Fruit fly (Drosophila melanogaster) whole organism, embryonic: ENCODE measurements around the gene BckdhA.
A peak's percentile ranks its signal among the peaks of the same experiment; 100 is the strongest.

ENCODE experiments used
- Abd-B ChIP-seq: fragments of 200-800 bp; sonication (Bioruptor generic); optimal IDR thresholded peaks from 2 replicates; lab custom pipeline; 2018; ENCODE audit warnings: missing biosample characterization, mild to moderate bottlenecking, missing genetic modification characterization, moderate library complexity
- Bdp1 ChIP-seq: fragments of 200-800 bp; sonication (Bioruptor generic); optimal IDR thresholded peaks from 3 replicates; lab custom pipeline; 2016; ENCODE audit warnings: missing biosample characterization, missing genetic modification characterization
- CG10267 ChIP-seq: fragments of 200-800 bp; sonication (Bioruptor generic); optimal IDR thresholded peaks from 2 replicates; lab custom pipeline; 2018; ENCODE audit warnings: missing biosample characterization, mild to moderate bottlenecking, missing genetic modification characterization, moderate library complexity
- CG10321 ChIP-seq: fragments of 200-800 bp; sonication (Bioruptor generic); IDR thresholded peaks from 2 replicates; pipeline ENCODE4 v1.3.6; 2022; ENCODE audit warnings: missing biosample characterization, missing genetic modification characterization
- CG10543 ChIP-seq: fragments of 200-800 bp; sonication (Bioruptor generic); optimal IDR thresholded peaks from 3 replicates; lab custom pipeline; 2017; ENCODE audit warnings: missing biosample characterization, mild to moderate bottlenecking, missing genetic modification characterization, moderate library complexity
- CG11398 ChIP-seq: fragments of 200-800 bp; sonication (Bioruptor generic); optimal IDR thresholded peaks from 2 replicates; lab custom pipeline; 2016; ENCODE audit warnings: missing biosample characterization, missing genetic modification characterization
- CG11504 ChIP-seq: fragments of 200-800 bp; sonication (Bioruptor generic); optimal IDR thresholded peaks from 3 replicates; lab custom pipeline; 2019; ENCODE audit warnings: missing biosample characterization, mild to moderate bottlenecking, missing genetic modification characterization, moderate library complexity
- CG13287 ChIP-seq: fragments of 200-800 bp; sonication (Bioruptor generic); IDR thresholded peaks from 2 replicates; pipeline ENCODE4 v1.3.6; 2022; ENCODE audit warnings: missing biosample characterization, missing genetic modification characterization; ENCODE audit not compliant: partially characterized antibody
- CG15269 ChIP-seq: fragments of 200-800 bp; sonication (Bioruptor generic); optimal IDR thresholded peaks from 2 replicates; lab custom pipeline; 2018; ENCODE audit warnings: missing biosample characterization, mild to moderate bottlenecking, missing genetic modification characterization, moderate library complexity
- CG2129 ChIP-seq: fragments of 200-800 bp; sonication (Bioruptor generic); IDR thresholded peaks from 2 replicates; pipeline ENCODE4 v1.3.6; 2022; ENCODE audit warnings: missing biosample characterization, missing genetic modification characterization; ENCODE audit not compliant: partially characterized antibody
- CG2199 ChIP-seq: fragments of 200-800 bp; sonication (Bioruptor generic); IDR thresholded peaks from 3 replicates; pipeline ENCODE4 v1.3.6; 2022; ENCODE audit warnings: missing biosample characterization, missing genetic modification characterization
- CG2712 ChIP-seq: fragments of 200-800 bp; optimal IDR thresholded peaks from 3 replicates; lab custom pipeline; 2019; ENCODE audit warnings: missing biosample characterization, mild to moderate bottlenecking, missing genetic modification characterization, moderate library complexity
- CG42726 ChIP-seq: fragments of 200-800 bp; sonication (Bioruptor generic); IDR thresholded peaks from 2 replicates; pipeline ENCODE4 v1.3.6; 2022; ENCODE audit warnings: missing biosample characterization, missing genetic modification characterization; ENCODE audit not compliant: partially characterized antibody
- CG4328 ChIP-seq: fragments of 200-800 bp; sonication (Bioruptor generic); optimal IDR thresholded peaks from 3 replicates; lab custom pipeline; 2017; ENCODE audit warnings: missing biosample characterization, missing genetic modification reagents, missing genetic modification characterization
- CG4617 ChIP-seq: fragments of 200-800 bp; sonication (Bioruptor generic); optimal IDR thresholded peaks from 3 replicates; lab custom pipeline; 2016; ENCODE audit warnings: missing biosample characterization, missing genetic modification characterization, borderline replicate concordance
- CG5180 ChIP-seq: fragments of 200-800 bp; sonication (Bioruptor generic); optimal IDR thresholded peaks from 3 replicates; lab custom pipeline; 2017; ENCODE audit warnings: missing biosample characterization, missing genetic modification characterization, mild to moderate bottlenecking, moderate library complexity, missing genetic modification reagents
- CG7271 ChIP-seq: fragments of 200-800 bp; sonication (Bioruptor generic); optimal IDR thresholded peaks from 2 replicates; lab custom pipeline; 2018; ENCODE audit warnings: missing biosample characterization, mild to moderate bottlenecking, missing genetic modification characterization, moderate library complexity
- CG7786 ChIP-seq: fragments of 200-800 bp; sonication (Bioruptor generic); optimal IDR thresholded peaks from 2 replicates; lab custom pipeline; 2016; ENCODE audit warnings: missing biosample characterization, missing genetic modification characterization
- CG8089 ChIP-seq: fragments of 200-800 bp; sonication (Bioruptor generic); optimal IDR thresholded peaks from 3 replicates; lab custom pipeline; 2016; ENCODE audit warnings: missing biosample characterization, missing genetic modification characterization
- CG8359 ChIP-seq: fragments of 200-800 bp; sonication (Bioruptor generic); optimal IDR thresholded peaks from 2 replicates; lab custom pipeline; 2017; ENCODE audit warnings: missing biosample characterization, mild to moderate bottlenecking, missing genetic modification characterization, borderline replicate concordance
- CG8924 ChIP-seq: fragments of 200-800 bp; optimal IDR thresholded peaks from 3 replicates; lab custom pipeline; 2019; ENCODE audit warnings: missing biosample characterization, mild to moderate bottlenecking, missing genetic modification characterization, moderate library complexity
- CG8944 ChIP-seq: fragments of 200-800 bp; sonication (Bioruptor generic); optimal IDR thresholded peaks from 3 replicates; lab custom pipeline; 2016; ENCODE audit warnings: missing biosample characterization, missing genetic modification characterization
- CG9727 ChIP-seq: fragments of 200-800 bp; sonication (Bioruptor generic); optimal IDR thresholded peaks from 3 replicates; lab custom pipeline; 2017; ENCODE audit warnings: missing biosample characterization, mild to moderate bottlenecking, missing genetic modification characterization
- Dfd ChIP-seq, 2 experiments: fragments of >200 bp; optimal IDR thresholded peaks; 2 replicates each; lab custom pipeline; 2017; ENCODE audit warnings: missing biosample characterization in 2 of 2, missing genetic modification characterization in 2 of 2
- Doc3 ChIP-seq: fragments of 200-800 bp; sonication (Bioruptor generic); IDR thresholded peaks from 3 replicates; pipeline ENCODE4 v1.3.6; 2022; ENCODE audit warnings: missing biosample characterization, missing genetic modification characterization; ENCODE audit not compliant: partially characterized antibody
- E2f1 ChIP-seq: fragments of 200-800 bp; sonication (Bioruptor generic); IDR thresholded peaks from 2 replicates; pipeline ENCODE4 v1.3.6; 2022; ENCODE audit warnings: missing biosample characterization, missing genetic modification characterization
- HLH4C ChIP-seq: fragments of 200-800 bp; sonication (Bioruptor generic); IDR thresholded peaks from 3 replicates; pipeline ENCODE4 v1.3.6; 2022; ENCODE audit warnings: missing biosample characterization, missing genetic modification characterization; ENCODE audit not compliant: partially characterized antibody
- Hsf ChIP-seq: fragments of 200-800 bp; sonication (Bioruptor generic); optimal IDR thresholded peaks from 3 replicates; lab custom pipeline; 2016; ENCODE audit warnings: missing biosample characterization, missing genetic modification characterization
- Tbp ChIP-seq: fragments of >200 bp; optimal IDR thresholded peaks from 2 replicates; lab custom pipeline; 2018; ENCODE audit warnings: missing biosample characterization, missing genetic modification characterization
- al ChIP-seq: fragments of 200-800 bp; sonication (Bioruptor generic); IDR thresholded peaks from 2 replicates; pipeline ENCODE4 v1.3.6; 2022; ENCODE audit warnings: missing biosample characterization, missing genetic modification characterization
- bigmax ChIP-seq: fragments of 200-800 bp; sonication (Bioruptor generic); optimal IDR thresholded peaks from 2 replicates; lab custom pipeline; 2018; ENCODE audit warnings: missing biosample characterization, mild to moderate bottlenecking, missing genetic modification characterization
- cad ChIP-seq: fragments of >200 bp; optimal IDR thresholded peaks from 2 replicates; lab custom pipeline; 2017; ENCODE audit warnings: missing biosample characterization, missing genetic modification characterization
- dimm ChIP-seq: fragments of 200-800 bp; sonication (Bioruptor generic); IDR thresholded peaks from 2 replicates; pipeline ENCODE4 v1.3.6; 2022; ENCODE audit warnings: missing biosample characterization, missing genetic modification characterization
- dmrt99B ChIP-seq: fragments of 200-800 bp; sonication (Bioruptor generic); optimal IDR thresholded peaks from 2 replicates; lab custom pipeline; 2018; ENCODE audit warnings: missing biosample characterization, mild to moderate bottlenecking, missing genetic modification characterization, moderate library complexity
- grn ChIP-seq: fragments of 200-800 bp; sonication (Bioruptor generic); optimal IDR thresholded peaks from 3 replicates; lab custom pipeline; 2017; ENCODE audit warnings: missing biosample characterization, missing genetic modification characterization
- h ChIP-seq: fragments of >200 bp; optimal IDR thresholded peaks from 2 replicates; lab custom pipeline; 2017
- ham ChIP-seq: fragments of 200-800 bp; sonication (Bioruptor generic); IDR thresholded peaks from 2 replicates; pipeline ENCODE4 v1.3.6; 2022; ENCODE audit warnings: missing biosample characterization, missing genetic modification characterization
- lbe ChIP-seq: fragments of 200-800 bp; sonication (Bioruptor generic); optimal IDR thresholded peaks from 2 replicates; lab custom pipeline; 2016; ENCODE audit warnings: missing biosample characterization, mild to moderate bottlenecking, missing genetic modification characterization
- lmd ChIP-seq: fragments of 200-800 bp; sonication (Bioruptor generic); IDR thresholded peaks from 2 replicates; pipeline ENCODE4 v1.3.6; 2022; ENCODE audit warnings: missing biosample characterization, missing genetic modification characterization
- nmo ChIP-seq: fragments of 200-800 bp; sonication (Bioruptor generic); optimal IDR thresholded peaks from 2 replicates; lab custom pipeline; 2018; ENCODE audit warnings: missing biosample characterization, mild to moderate bottlenecking, missing genetic modification characterization, moderate library complexity
- otp ChIP-seq: fragments of 200-800 bp; sonication (Bioruptor generic); IDR thresholded peaks from 3 replicates; pipeline ENCODE4, ENCODE4 v1.3.6; 2022; ENCODE audit warnings: missing biosample characterization, missing genetic modification characterization
- prd ChIP-seq, 3 experiments: fragments of >200 bp in 2 of 3; fragments of 200-800 bp in 1 of 3; sonication (Bioruptor generic) in 1 of 3; optimal IDR thresholded peaks in 2 of 3; IDR thresholded peaks in 1 of 3; 2 replicates in 2 of 3; 3 replicates in 1 of 3; pipeline versions ENCODE4 v1.3.6 to Lab custom; 2017 to 2022; ENCODE audit warnings: missing biosample characterization in 1 of 3, missing genetic modification characterization in 1 of 3
- ranshi ChIP-seq: fragments of 200-800 bp; sonication (Bioruptor generic); IDR thresholded peaks from 2 replicates; pipeline ENCODE4 v1.3.6; 2022; ENCODE audit warnings: missing biosample characterization, missing genetic modification characterization
- scrt ChIP-seq: fragments of 200-800 bp; sonication (Bioruptor generic); optimal IDR thresholded peaks from 2 replicates; lab custom pipeline; 2018; ENCODE audit warnings: missing biosample characterization, mild to moderate bottlenecking, missing genetic modification characterization, moderate library complexity
- sens ChIP-seq: fragments of 200-800 bp; sonication (Bioruptor generic); peaks from one replicate; lab custom pipeline; 2016; ENCODE audit warnings: missing biosample characterization, missing genetic modification characterization
- tap ChIP-seq: fragments of 200-800 bp; optimal IDR thresholded peaks from 3 replicates; lab custom pipeline; 2019; ENCODE audit warnings: missing biosample characterization, mild to moderate bottlenecking, missing genetic modification characterization, moderate library complexity
- unpg ChIP-seq: fragments of 200-800 bp; sonication (Bioruptor generic); optimal IDR thresholded peaks from 3 replicates; lab custom pipeline; 2018; ENCODE audit warnings: missing biosample characterization, mild to moderate bottlenecking, missing genetic modification characterization, moderate library complexity

Gene BckdhA

DNA sequence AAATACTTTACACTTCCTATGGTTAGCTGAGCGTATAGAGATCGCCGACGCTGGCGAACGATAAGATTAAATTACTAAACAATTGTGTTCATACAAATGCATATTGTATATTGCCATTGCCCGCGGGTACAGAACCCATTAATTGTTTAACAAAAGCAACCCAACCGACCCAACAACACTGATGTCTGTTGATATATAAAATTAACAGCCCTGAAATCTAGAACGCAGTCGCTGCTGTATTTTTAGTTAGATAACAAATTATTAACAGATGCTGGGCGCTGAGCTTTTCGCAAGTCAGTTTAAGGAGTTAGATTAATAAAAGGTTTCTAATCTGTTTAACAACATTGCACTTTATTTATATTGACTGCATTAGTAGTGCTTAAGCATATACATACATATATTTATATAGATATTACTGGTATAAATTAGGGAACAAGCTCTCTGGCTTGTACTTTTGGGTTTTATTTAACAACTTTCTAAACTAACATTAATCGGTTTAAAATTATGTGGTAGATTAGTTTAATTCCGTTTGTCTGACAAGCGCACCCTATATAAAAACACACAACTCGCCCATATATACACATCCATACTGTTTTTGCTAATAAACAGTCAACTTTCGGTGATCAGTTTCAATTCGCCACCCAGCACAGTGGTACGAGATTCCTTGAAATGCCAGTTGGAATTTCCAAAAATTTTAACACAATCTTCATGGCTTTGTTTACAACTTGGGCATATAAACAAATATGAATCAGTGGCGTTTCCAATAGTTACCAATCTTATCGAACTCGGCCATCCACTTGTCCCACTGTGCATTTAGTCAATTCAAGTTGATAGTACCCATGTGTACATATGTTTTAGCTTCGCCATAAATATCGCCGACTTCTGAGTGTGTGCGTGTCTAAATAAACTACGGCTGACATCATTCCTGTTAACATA, 27.4 kb upstream of the BckdhA start:
- peak; percentile 52 for TF ChIP-seq CG5180 (GFP tag; lab: Kevin White, UChicago)
- TF ChIP-seq CG8359 (GFP tag; lab: Kevin White, UChicago) = peak; percentile 58
- TF ChIP-seq CG13287 (GFP tag; lab: Robert Waterston, UW) = no peak
- TF ChIP-seq CG42726 (GFP tag; lab: Robert Waterston, UW) = no peak
- TF ChIP-seq lbe (GFP tag; lab: Kevin White, UChicago) = peak; percentile 95
- no peak for TF ChIP-seq dmrt99B
- peak; percentile 92 for TF ChIP-seq al (GFP tag; lab: Robert Waterston, UW)
- TF ChIP-seq sens = peak; percentile 95
- peak; percentile 93 for TF ChIP-seq lmd (GFP tag; lab: Robert Waterston, UW)
- TF ChIP-seq unpg (GFP tag; lab: Kevin White, UChicago) = peak; percentile 92
- peak; percentile 70 for TF ChIP-seq CG8944 (GFP tag; lab: Kevin White, UChicago)
- peak; percentile 86 for TF ChIP-seq tap (tag; lab: Kevin White, UChicago)
- TF ChIP-seq CG2129 (GFP tag; lab: Robert Waterston, UW) = no peak
- TF ChIP-seq E2f1 (GFP tag; lab: Robert Waterston, UW) = peak; percentile 92
- TF ChIP-seq bigmax = peak; percentile 51
- no peak for TF ChIP-seq prd (optimal IDR thresholded peaks at IDR 0.05; lab: Kevin White, UChicago)
- TF ChIP-seq prd (GFP tag; IDR thresholded peaks at IDR 0.05; lab: Robert Waterston, UW) = peak; percentile 92
- peak; percentile 72 for TF ChIP-seq Bdp1
- TF ChIP-seq otp (GFP tag; lab: Robert Waterston, UW) = peak; percentile 85
- no peak for TF ChIP-seq Dfd (GFP tag; optimal IDR thresholded peaks at IDR 0.05; lab: Kevin White, UChicago)
- TF ChIP-seq grn = peak; percentile 70
- TF ChIP-seq CG15269 (tag; lab: Kevin White, UChicago) = peak; percentile 87
- TF ChIP-seq CG4617 (GFP tag; lab: Kevin White, UChicago) = no peak
- peak; percentile 86 for TF ChIP-seq CG10543 (GFP tag; lab: Kevin White, UChicago)
- TF ChIP-seq CG2712 = peak; percentile 81
- TF ChIP-seq CG8089 (GFP tag; lab: Kevin White, UChicago) = peak; percentile 30
- peak; percentile 90 for TF ChIP-seq CG9727
- TF ChIP-seq ranshi = peak; percentile 94
- peak; percentile 77 for TF ChIP-seq CG8924
- peak; percentile 76 for TF ChIP-seq CG4328
- no peak for TF ChIP-seq Tbp
- peak; percentile 17 for TF ChIP-seq CG7271 (tag; lab: Kevin White, UChicago)
- peak; percentile 87 for TF ChIP-seq CG7786 (GFP tag; lab: Kevin White, UChicago)
- peak; percentile 64 for TF ChIP-seq CG10267 (tag; lab: Kevin White, UChicago)
- peak; percentile 81 for TF ChIP-seq Hsf (GFP tag; lab: Kevin White, UChicago)
- no peak for TF ChIP-seq h
- peak; percentile 87 for TF ChIP-seq scrt
- no peak for TF ChIP-seq cad (GFP tag; lab: Kevin White, UChicago)
- no peak for TF ChIP-seq CG11504 (tag; lab: Kevin White, UChicago)
- peak; percentile 77 for TF ChIP-seq nmo (GFP tag; lab: Kevin White, UChicago)
- peak; percentile 83 for TF ChIP-seq Abd-B (GFP tag; lab: Kevin White, UChicago)
- peak; percentile 59 for TF ChIP-seq CG10321 (GFP tag; lab: Robert Waterston, UW)
- TF ChIP-seq CG2199 (GFP tag; lab: Robert Waterston, UW) = peak; percentile 90
- no peak for TF ChIP-seq HLH4C (GFP tag; lab: Robert Waterston, UW)
- TF ChIP-seq CG11398 = peak; percentile 67
- TF ChIP-seq Doc3 (GFP tag; lab: Robert Waterston, UW) = no peak
- TF ChIP-seq dimm (GFP tag; lab: Robert Waterston, UW) = peak; percentile 39; the same call in 1 of the 2 replicates
- TF ChIP-seq ham = peak; percentile 68; the same call in 1 of the 2 replicates
